Worm (Caenorhabditis elegans) whole organism, mixed stage, embryonic: Measurements from ENCODE around the gene F45E12.6.

Experiments used
- elt-1 ChIP-seq: sonication (generic microtip); optimal IDR thresholded peaks from 2 replicates; lab custom pipeline; 2017; ENCODE audit warnings: missing genetic modification characterization, mild to moderate bottlenecking, missing compliant biosample characterization, antibody characterized with exemption, moderate library complexity, borderline replicate concordance; ENCODE audit not compliant: insufficient read depth
- elt-3 ChIP-seq: fragments of 150-350 bp; optimal IDR thresholded peaks from 2 replicates; lab custom pipeline; 2014; ENCODE audit warnings: missing biosample characterization, missing genetic modification characterization
- lin-13 ChIP-seq: fragments of 150-350 bp; optimal IDR thresholded peaks from 2 replicates; lab custom pipeline; 2014; ENCODE audit warnings: missing biosample characterization, missing genetic modification characterization
- lsy-2 ChIP-seq: fragments of 150-350 bp; optimal IDR thresholded peaks from 2 replicates; lab custom pipeline; 2014; ENCODE audit warnings: missing biosample characterization, missing genetic modification characterization
- mls-2 ChIP-seq: sonication (generic microtip); optimal IDR thresholded peaks from 2 replicates; lab custom pipeline; 2016; ENCODE audit warnings: mild to moderate bottlenecking, missing genetic modification characterization, moderate library complexity, missing compliant biosample characterization
- tbx-8 ChIP-seq: fragments of 200-800 bp; sonication (Bioruptor generic); optimal IDR thresholded peaks from 2 replicates; lab custom pipeline; 2018; ENCODE audit warnings: mild to moderate bottlenecking, missing genetic modification characterization, moderate library complexity, missing compliant biosample characterization
- unc-39 ChIP-seq: fragments of 150-350 bp; optimal IDR thresholded peaks from 2 replicates; lab custom pipeline; 2014; ENCODE audit warnings: missing biosample characterization, missing genetic modification characterization

DNA sequence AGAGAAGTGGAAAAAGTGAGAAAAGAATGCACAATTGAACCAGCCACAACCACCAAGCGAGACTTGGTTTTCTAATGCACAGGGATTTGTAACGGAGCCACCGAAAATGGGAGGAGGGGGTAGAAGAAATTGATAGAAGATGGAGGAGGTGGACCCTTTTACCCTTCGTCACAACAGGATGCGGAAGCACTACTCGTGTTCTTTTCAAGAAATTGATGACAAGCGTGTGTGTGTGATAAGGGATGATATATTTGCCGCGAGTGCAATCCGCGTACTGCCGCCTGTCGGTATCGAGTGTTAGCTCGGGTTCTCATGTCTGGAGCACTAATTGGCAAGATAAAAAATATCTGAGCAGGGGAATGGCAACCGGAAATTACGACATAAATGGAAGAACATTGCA lies 9.9 kb upstream of the F45E12.6 start, which contains the start of gene F21D12.3:
- no peak for TF ChIP-seq lin-13
- no peak for TF ChIP-seq lsy-2 (tag; lab: Kevin White, UChicago)
- TF ChIP-seq mls-2 (tag; lab: Kevin White, UChicago) = no peak
- TF ChIP-seq tbx-8 (GFP tag; lab: Kevin White, UChicago) = no peak
- no peak for TF ChIP-seq elt-3 (tag; lab: Kevin White, UChicago)
- no peak for TF ChIP-seq unc-39
- no peak for TF ChIP-seq elt-1
